Fruit fly (Drosophila melanogaster): ENCODE results near the gene CG32982.

CG32982 gene

dm6 chr2L:9176114-9176553, 50.6 kb downstream of the CG32982 start (continued):
- TF ChIP-seq cato (GFP tag; optimal IDR thresholded peaks at IDR 0.05; ENCODE audit: borderline replicate concordance) (no peak), CG11085 (GFP tag; IDR thresholded peaks at IDR 0.05) (no peak), Aef1 (GFP tag; IDR thresholded peaks at IDR 0.05) (no peak), Hr39 (optimal IDR thresholded peaks at IDR 0.05) (no peak), CG2712 (tag; optimal IDR thresholded peaks at IDR 0.05) (peak; percentile 18), Hey (tag; optimal IDR thresholded peaks at IDR 0.05) (no peak), CG34376 (GFP tag; optimal IDR thresholded peaks at IDR 0.05) (peak; percentile 70), CG6254 (GFP tag; optimal IDR thresholded peaks at IDR 0.05) (peak; percentile 45), ATbp (GFP tag; optimal IDR thresholded peaks at IDR 0.05) (peak; percentile 66), Deaf1 (tag; optimal IDR thresholded peaks at IDR 0.05) (peak; percentile 60), Atf-2 (GFP tag; optimal IDR thresholded peaks at IDR 0.05) (no peak), CG34422 (GFP tag; IDR thresholded peaks at IDR 0.05) (peak; percentile 81; the same call in 1 of the 3 replicates), CG3726 (GFP tag; IDR thresholded peaks at IDR 0.05) (no peak), wek (GFP tag; optimal IDR thresholded peaks at IDR 0.05) (peak; percentile 26), H15 (GFP tag; IDR thresholded peaks at IDR 0.05) (no peak), Antp (GFP tag; optimal IDR thresholded peaks at IDR 0.05) (no peak), CG12155 (GFP tag; optimal IDR thresholded peaks at IDR 0.05) (no peak), cg (GFP tag; optimal IDR thresholded peaks at IDR 0.05) (peak; percentile 85), D19A (tag; optimal IDR thresholded peaks at IDR 0.05) (peak; percentile 27), CG2889 (GFP tag; IDR thresholded peaks at IDR 0.05) (no peak), CG17612 (GFP tag; IDR thresholded peaks at IDR 0.05) (no peak), TFAM (GFP tag; optimal IDR thresholded peaks at IDR 0.05) (no peak), Dip3 (GFP tag; optimal IDR thresholded peaks at IDR 0.05) (no peak), Dek (tag; optimal IDR thresholded peaks at IDR 0.05) (no peak), Abd-B (GFP tag; optimal IDR thresholded peaks at IDR 0.05) (no peak), CG31441 (GFP tag; IDR thresholded peaks at IDR 0.05) (peak; percentile 33; the same call in 1 of the 2 replicates), Spps (tag; optimal IDR thresholded peaks at IDR 0.05) (no peak), CG11093 (GFP tag; IDR thresholded peaks at IDR 0.05) (no peak), Rx (GFP tag; IDR thresholded peaks at IDR 0.05) (no peak), amos (GFP tag; IDR thresholded peaks at IDR 0.05; ENCODE audit: partially characterized antibody) (no peak; the same call in 1 of the 2 replicates), kni (GFP tag; optimal IDR thresholded peaks at IDR 0.05) (peak; percentile 79), CG31224 (GFP tag; IDR thresholded peaks at IDR 0.05) (0 out of 2 replicates have a peak, but pooled peaks have one; percentile 4), slp2 (GFP tag; optimal IDR thresholded peaks at IDR 0.05) (no peak), zen (tag; optimal IDR thresholded peaks at IDR 0.05) (no peak), stwl (tag; optimal IDR thresholded peaks at IDR 0.05) (peak; percentile 19), eve (GFP tag; optimal IDR thresholded peaks at IDR 0.05) (no peak), B-H1 (GFP tag; IDR thresholded peaks at IDR 0.05) (no peak; the same call in 2 of the 3 replicates), Usf (GFP tag; optimal IDR thresholded peaks at IDR 0.05) (no peak), croc (GFP tag; conservative IDR thresholded peaks at IDR 0.05) (no peak), CG15514 (GFP tag; optimal IDR thresholded peaks at IDR 0.05) (peak; percentile 40), hth (optimal IDR thresholded peaks at IDR 0.05) (no peak), Nf-YC (tag; optimal IDR thresholded peaks at IDR 0.05) (peak; percentile 66), CG9437 (GFP tag; optimal IDR thresholded peaks at IDR 0.05) (no peak), CG11398 (GFP tag; optimal IDR thresholded peaks at IDR 0.05) (no peak), CG13287 (GFP tag; IDR thresholded peaks at IDR 0.05; ENCODE audit: partially characterized antibody) (peak; percentile 60; the same call in 1 of the 2 replicates), emc (GFP tag; optimal IDR thresholded peaks at IDR 0.05) (no peak), zf30C (GFP tag; optimal IDR thresholded peaks at IDR 0.05) (peak; percentile 42), Ets65A (GFP tag) (no peak), Vsx1 (GFP tag; optimal IDR thresholded peaks at IDR 0.05) (no peak), CG30431 (GFP tag; optimal IDR thresholded peaks at IDR 0.05) (no peak), unc-4 (GFP tag; IDR thresholded peaks at IDR 0.05; ENCODE audit: partially characterized antibody) (0 out of 2 replicates have a peak, but pooled peaks have one; percentile 13), CG2199 (GFP tag; IDR thresholded peaks at IDR 0.05) (peak; percentile 86; the same call in 1 of the 3 replicates)

Data from whole organism, embryonic.